Fruit fly (Drosophila melanogaster): ENCODE measurements around the gene eIF4E5.

- TF ChIP-seq CG8478 (optimal IDR thresholded peaks at IDR 0.05), result no peak
- no peak for TF ChIP-seq CTCF (optimal IDR thresholded peaks at IDR 0.05)
Measured at dm6 chr3L:7893840-7894239, 840 bp upstream of the eIF4E5 start.

Measured in S2 (cell line).